Fruit fly (Drosophila melanogaster): ENCODE data around the gene Hmgcr.
A peak's percentile ranks its signal among the peaks of the same experiment; 100 is the strongest.

Hmgcr gene

DNA sequence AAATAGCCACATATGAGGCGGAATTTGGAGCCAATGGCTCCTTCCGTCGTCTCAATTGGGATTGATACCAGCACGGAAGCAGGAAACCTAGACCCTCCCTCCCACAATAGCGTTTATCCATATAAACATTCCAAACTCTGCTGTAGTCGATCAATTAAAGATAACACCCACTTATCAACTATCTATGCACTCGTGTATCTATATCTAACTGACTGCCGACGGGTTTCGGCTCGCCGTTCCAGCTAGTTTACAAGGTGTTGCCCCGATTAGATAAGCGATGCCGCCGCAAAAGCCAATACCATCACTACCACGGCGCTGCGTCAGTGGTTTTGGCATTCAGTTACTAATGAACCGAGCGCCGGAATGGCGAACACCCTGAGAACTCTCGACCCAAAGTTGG, 21.9 kb upstream of the Hmgcr start, which contains the start of gene CG10300 (continued):
- no peak for TF ChIP-seq CG18476 (GFP tag; optimal IDR thresholded peaks at IDR 0.05)
- no peak for TF ChIP-seq CG10959 (GFP tag; IDR thresholded peaks at IDR 0.05)
- no peak for TF ChIP-seq CG11560 (tag; IDR thresholded peaks at IDR 0.05)
- no peak for TF ChIP-seq slbo (GFP tag; IDR thresholded peaks at IDR 0.05)
- TF ChIP-seq Pdp1 (GFP tag; optimal IDR thresholded peaks at IDR 0.05): no peak
- no peak for TF ChIP-seq Lhr (GFP tag; optimal IDR thresholded peaks at IDR 0.05)
- no peak for TF ChIP-seq sna (GFP tag; IDR thresholded peaks at IDR 0.05; ENCODE audit: partially characterized antibody)
- no peak for TF ChIP-seq CG3281 (GFP tag; optimal IDR thresholded peaks at IDR 0.05)
- no peak for TF ChIP-seq CG1603 (tag; optimal IDR thresholded peaks at IDR 0.05)
- TF ChIP-seq tio (GFP tag; optimal IDR thresholded peaks at IDR 0.05): no peak
- no peak for TF ChIP-seq CG4360 (GFP tag; IDR thresholded peaks at IDR 0.05)
- TF ChIP-seq CG12659 (GFP tag; optimal IDR thresholded peaks at IDR 0.05): no peak
- TF ChIP-seq CG9797 (GFP tag; optimal IDR thresholded peaks at IDR 0.05): no peak
- TF ChIP-seq ci (GFP tag; IDR thresholded peaks at IDR 0.05): no peak
- no peak for TF ChIP-seq cwo (GFP tag; optimal IDR thresholded peaks at IDR 0.05)
- TF ChIP-seq sug (tag; optimal IDR thresholded peaks at IDR 0.05): peak; percentile 52
- TF ChIP-seq CG16779 (GFP tag; IDR thresholded peaks at IDR 0.05): no peak
- TF ChIP-seq sd (tag; optimal IDR thresholded peaks at IDR 0.05): peak; percentile 64
- TF ChIP-seq scrt (GFP tag; optimal IDR thresholded peaks at IDR 0.05): no peak
- TF ChIP-seq CG2712 (tag; optimal IDR thresholded peaks at IDR 0.05): no peak
- TF ChIP-seq Awh (GFP tag; IDR thresholded peaks at IDR 0.05): no peak
- TF ChIP-seq CG32532 (GFP tag; IDR thresholded peaks at IDR 0.05): no peak
- no peak for TF ChIP-seq CG4328 (GFP tag; optimal IDR thresholded peaks at IDR 0.05)
- TF ChIP-seq mirr (GFP tag; optimal IDR thresholded peaks at IDR 0.05): peak; percentile 88
- TF ChIP-seq salm (tag; optimal IDR thresholded peaks at IDR 0.05): no peak
- TF ChIP-seq CG31388 (GFP tag; optimal IDR thresholded peaks at IDR 0.05): no peak
- no peak for TF ChIP-seq CG10209 (GFP tag; optimal IDR thresholded peaks at IDR 0.05)
- TF ChIP-seq CG6254 (GFP tag; optimal IDR thresholded peaks at IDR 0.05): no peak

DNA sequence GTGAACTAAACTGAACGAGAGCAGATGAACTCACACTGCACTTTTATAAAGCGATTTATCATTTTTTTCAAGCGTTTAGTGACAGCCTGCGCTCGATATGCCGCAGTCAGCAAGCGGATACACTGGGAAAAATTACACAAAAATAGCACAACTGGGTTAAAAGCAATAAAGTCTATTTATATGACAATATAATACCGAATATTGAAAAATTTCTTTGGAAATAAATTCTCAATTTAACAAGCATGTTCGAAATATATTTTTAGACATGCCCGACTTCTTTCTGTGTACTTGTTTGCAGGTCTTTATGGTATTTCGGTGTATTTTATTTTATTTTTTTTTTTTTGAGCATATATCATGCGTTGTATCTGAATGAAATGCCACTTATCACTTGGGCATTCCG, 19.2 kb upstream of the Hmgcr start:
- TF ChIP-seq CG4820 (GFP tag; optimal IDR thresholded peaks at IDR 0.05) (peak; percentile 78), CG18764 (GFP tag; optimal IDR thresholded peaks at IDR 0.05) (peak; percentile 63), trh (GFP tag; optimal IDR thresholded peaks at IDR 0.05) (no peak), bab2 (GFP tag; optimal IDR thresholded peaks at IDR 0.05) (peak; percentile 56), CG8924 (tag; optimal IDR thresholded peaks at IDR 0.05) (peak; percentile 31), CG8765 (GFP tag; IDR thresholded peaks at IDR 0.05) (peak; percentile 51; the same call in 1 of the 2 replicates), pfk (GFP tag; optimal IDR thresholded peaks at IDR 0.05) (no peak), CG30403 (GFP tag; optimal IDR thresholded peaks at IDR 0.05) (peak; percentile 70), CG2202 (tag; optimal IDR thresholded peaks at IDR 0.05) (peak; percentile 29), Bgb (GFP tag; IDR thresholded peaks at IDR 0.05; ENCODE audit: partially characterized antibody) (no peak), CG3065 (GFP tag; optimal IDR thresholded peaks at IDR 0.05) (peak; percentile 18), nau (GFP tag; optimal IDR thresholded peaks at IDR 0.05) (peak; percentile 82), bsh (GFP tag; optimal IDR thresholded peaks at IDR 0.05) (peak in 1 of 2 experiments; percentile 82), dati (GFP tag; IDR thresholded peaks at IDR 0.05) (no peak), zen2 (GFP tag; IDR thresholded peaks at IDR 0.05; ENCODE audit: partially characterized antibody) (no peak), CG4282 (GFP tag; optimal IDR thresholded peaks at IDR 0.05) (no peak), CG1603 (tag; optimal IDR thresholded peaks at IDR 0.05) (peak; percentile 82), pum (GFP tag; optimal IDR thresholded peaks at IDR 0.05) (peak; percentile 65), mam (GFP tag; optimal IDR thresholded peaks at IDR 0.05) (peak; percentile 20), CG5245 (GFP tag; optimal IDR thresholded peaks at IDR 0.05) (peak; percentile 59), Dll (GFP tag; IDR thresholded peaks at IDR 0.05; ENCODE audit: partially characterized antibody) (no peak), CG11723 (GFP tag; optimal IDR thresholded peaks at IDR 0.05) (no peak), CG13123 (GFP tag; optimal IDR thresholded peaks at IDR 0.05) (peak; percentile 34), CG13775 (GFP tag; optimal IDR thresholded peaks at IDR 0.05) (peak; percentile 46), shn (GFP tag; optimal IDR thresholded peaks at IDR 0.05) (no peak)
